Fruit fly (Drosophila melanogaster): ENCODE data around the gene CG18545.

dm6 chr3R:10377849-10378248 is 37.1 kb downstream of the CG18545 start, which contains the start of gene Rfx:
- no peak for TF ChIP-seq dac (GFP tag; optimal IDR thresholded peaks at IDR 0.05)
- no peak for TF ChIP-seq Ets96B (tag; optimal IDR thresholded peaks at IDR 0.05)
- no peak for TF ChIP-seq Sox15 (GFP tag; optimal IDR thresholded peaks at IDR 0.05)
- no peak for TF ChIP-seq CG4318 (GFP tag; optimal IDR thresholded peaks at IDR 0.05)
- TF ChIP-seq Sox14 (GFP tag; optimal IDR thresholded peaks at IDR 0.05), result peak; percentile 61
- TF ChIP-seq CG8319 (GFP tag; optimal IDR thresholded peaks at IDR 0.05), result no peak
- TF ChIP-seq Hr4 (GFP tag; optimal IDR thresholded peaks at IDR 0.05), result no peak
- TF ChIP-seq CG6276 (GFP tag; optimal IDR thresholded peaks at IDR 0.05), result no peak
- TF ChIP-seq CG9139 (GFP tag; optimal IDR thresholded peaks at IDR 0.05), result no peak

Measured in whole organism, prepupa.